Worm (Caenorhabditis elegans) whole organism, L4 larva: ENCODE results near the gene F35H12.1.

Experiments used
- F10B5.3 ChIP-seq: sonication (generic microtip); optimal IDR thresholded peaks from 2 replicates; lab custom pipeline; 2016; ENCODE audit warnings: mild to moderate bottlenecking, missing genetic modification characterization, missing compliant biosample characterization
- F37D6.2 ChIP-seq: sonication (generic microtip); optimal IDR thresholded peaks from 2 replicates; lab custom pipeline; 2016; ENCODE audit warnings: mild to moderate bottlenecking, missing genetic modification characterization, missing compliant biosample characterization
- F49E8.2 ChIP-seq: sonication (generic microtip); optimal IDR thresholded peaks from 2 replicates; lab custom pipeline; 2016; ENCODE audit warnings: missing compliant biosample characterization, mild to moderate bottlenecking, missing genetic modification characterization, borderline replicate concordance
- T26A8.4 ChIP-seq: fragments of 200-800 bp; sonication (Bioruptor generic); IDR thresholded peaks from 2 replicates; pipeline ENCODE4 v1.3.6; 2022; ENCODE audit warnings: missing genetic modification characterization, missing compliant biosample characterization
- Y105C5A.15 ChIP-seq: fragments of 200-800 bp; sonication (Bioruptor generic); IDR thresholded peaks from 2 replicates; pipeline ENCODE4 v1.3.6; 2022; ENCODE audit warnings: missing genetic modification characterization, missing compliant biosample characterization
- Y5F2A.4 ChIP-seq: fragments of 200-800 bp; sonication (Bioruptor generic); optimal IDR thresholded peaks from 2 replicates; lab custom pipeline; 2018; ENCODE audit warnings: mild to moderate bottlenecking, missing genetic modification characterization, missing compliant biosample characterization
- aha-1 ChIP-seq: fragments of 150-350 bp; peaks from one replicate; lab custom pipeline; 2014; ENCODE audit warnings: missing biosample characterization, missing genetic modification characterization
- aly-2 ChIP-seq: sonication (generic microtip); optimal IDR thresholded peaks from 2 replicates; lab custom pipeline; 2018; ENCODE audit warnings: missing biosample characterization, missing genetic modification characterization
- ceh-20 ChIP-seq: fragments of 200-800 bp; sonication (Bioruptor generic); IDR thresholded peaks from 2 replicates; pipeline ENCODE4 v1.3.6; 2022; ENCODE audit warnings: missing genetic modification reagents, missing genetic modification characterization, missing compliant biosample characterization
- ceh-32 ChIP-seq: sonication (generic microtip); optimal IDR thresholded peaks from 2 replicates; lab custom pipeline; 2016; ENCODE audit warnings: mild to moderate bottlenecking, missing genetic modification characterization, missing compliant biosample characterization; ENCODE audit not compliant: poor library complexity
- ceh-44 ChIP-seq: fragments of 200-800 bp; sonication (Bioruptor generic); IDR thresholded peaks from 2 replicates; pipeline ENCODE4 v1.3.6; 2022; ENCODE audit warnings: missing genetic modification reagents, missing genetic modification characterization, missing compliant biosample characterization
- cey-2 ChIP-seq: sonication (generic microtip); optimal IDR thresholded peaks from 3 replicates; lab custom pipeline; 2017; ENCODE audit warnings: missing genetic modification characterization, mild to moderate bottlenecking, missing compliant biosample characterization, antibody characterized with exemption, borderline replicate concordance; ENCODE audit not compliant: insufficient read depth
- daf-16 ChIP-seq, 3 experiments: sonication (generic microtip); optimal IDR thresholded peaks; 2 replicates each; lab custom pipeline; 2016 to 2017; ENCODE audit warnings: missing genetic modification characterization in 3 of 3, missing genetic modification reagents in 3 of 3, mild to moderate bottlenecking in 2 of 3, missing compliant biosample characterization in 2 of 3, missing biosample characterization in 1 of 3, moderate library complexity in 1 of 3
- daf-8 ChIP-seq: fragments of 200-800 bp; sonication (Bioruptor generic); IDR thresholded peaks from 2 replicates; pipeline ENCODE4 v1.3.6; 2022; ENCODE audit warnings: missing genetic modification characterization, missing compliant biosample characterization
- dmd-6 ChIP-seq: fragments of 200-800 bp; sonication (Bioruptor generic); IDR thresholded peaks from 2 replicates; pipeline ENCODE4 v1.3.6; 2022; ENCODE audit warnings: missing genetic modification reagents, missing genetic modification characterization, missing compliant biosample characterization
- dmd-8 ChIP-seq: fragments of 200-800 bp; sonication (Bioruptor generic); IDR thresholded peaks from 2 replicates; pipeline ENCODE4 v1.3.6; 2022; ENCODE audit warnings: missing genetic modification characterization, missing compliant biosample characterization
- dmd-9 ChIP-seq: fragments of 200-800 bp; sonication (Bioruptor generic); IDR thresholded peaks from 2 replicates; pipeline ENCODE4 v1.3.6; 2022; ENCODE audit warnings: missing genetic modification reagents, missing genetic modification characterization, missing compliant biosample characterization
- gei-8 ChIP-seq: fragments of 200-800 bp; sonication (Bioruptor generic); optimal IDR thresholded peaks from 2 replicates; lab custom pipeline; 2018; ENCODE audit warnings: mild to moderate bottlenecking, missing genetic modification characterization, missing compliant biosample characterization
- hif-1 ChIP-seq, 2 experiments: sonication (generic microtip); optimal IDR thresholded peaks; 2 replicates each; lab custom pipeline; 2016 to 2017; ENCODE audit warnings: missing compliant biosample characterization in 2 of 2, missing genetic modification characterization in 2 of 2, missing genetic modification reagents in 2 of 2, missing genotype in 2 of 2, mild to moderate bottlenecking in 1 of 2
- hlh-30 ChIP-seq: sonication (generic microtip); optimal IDR thresholded peaks from 2 replicates; lab custom pipeline; 2017; ENCODE audit warnings: antibody characterized with exemption, mild to moderate bottlenecking, missing genetic modification characterization, missing compliant biosample characterization; ENCODE audit not compliant: insufficient read depth
- hmg-1.1 ChIP-seq: fragments of 200-800 bp; sonication (Bioruptor generic); IDR thresholded peaks from 2 replicates; pipeline ENCODE4 v1.3.6; 2022; ENCODE audit warnings: missing genetic modification reagents, missing genetic modification characterization, missing compliant biosample characterization
- jun-1 ChIP-seq: fragments of 150-350 bp; optimal IDR thresholded peaks from 2 replicates; lab custom pipeline; 2014; ENCODE audit warnings: missing biosample characterization, missing genetic modification reagents, missing genetic modification characterization
- lin-13 ChIP-seq: fragments of 150-350 bp; optimal IDR thresholded peaks from 2 replicates; lab custom pipeline; 2014; ENCODE audit warnings: missing biosample characterization, missing genetic modification reagents, missing genetic modification characterization
- lsy-2 ChIP-seq, 2 experiments: fragments of 150-350 bp in 1 of 2; sonication (generic microtip) in 1 of 2; optimal IDR thresholded peaks; 2 replicates each; lab custom pipeline; 2014 to 2017; ENCODE audit warnings: missing biosample characterization in 2 of 2, missing genetic modification characterization in 2 of 2
- mdl-1 ChIP-seq, 2 experiments: fragments of 150-350 bp in 1 of 2; sonication (generic microtip) in 1 of 2; optimal IDR thresholded peaks; 2 replicates each; lab custom pipeline; 2014 to 2017; ENCODE audit warnings: missing biosample characterization in 2 of 2, missing genetic modification characterization in 2 of 2
- mdt-29 ChIP-seq: fragments of 200-800 bp; sonication (Bioruptor generic); IDR thresholded peaks from 2 replicates; pipeline ENCODE4 v1.3.6; 2022; ENCODE audit warnings: missing genetic modification reagents, missing genetic modification characterization, missing compliant biosample characterization
- mep-1 ChIP-seq: fragments of 150-350 bp; sonication (generic microtip); optimal IDR thresholded peaks from 3 replicates; lab custom pipeline; 2014; ENCODE audit warnings: missing biosample characterization, missing genetic modification characterization
- mxl-2 ChIP-seq: fragments of 200-800 bp; sonication (Bioruptor generic); conservative IDR thresholded peaks from 2 replicates; pipeline ENCODE4 v1.3.6; 2022; ENCODE audit warnings: missing genetic modification reagents, missing genetic modification characterization, missing compliant biosample characterization
- mxl-3 ChIP-seq: fragments of 200-800 bp; sonication (Bioruptor generic); optimal IDR thresholded peaks from 2 replicates; lab custom pipeline; 2018; ENCODE audit warnings: mild to moderate bottlenecking, missing genetic modification characterization, missing compliant biosample characterization
- nhr-102 ChIP-seq: sonication (generic microtip); optimal IDR thresholded peaks from 2 replicates; lab custom pipeline; 2016; ENCODE audit warnings: mild to moderate bottlenecking, missing genetic modification characterization, moderate library complexity, missing compliant biosample characterization
- nhr-11 ChIP-seq: fragments of 150-350 bp; optimal IDR thresholded peaks from 2 replicates; lab custom pipeline; 2014; ENCODE audit warnings: missing biosample characterization, missing genetic modification characterization
- nhr-111 ChIP-seq: fragments of 200-800 bp; sonication (Bioruptor generic); optimal IDR thresholded peaks from 2 replicates; lab custom pipeline; 2018; ENCODE audit warnings: mild to moderate bottlenecking, missing genetic modification characterization, missing compliant biosample characterization
- nhr-25 ChIP-seq: sonication (generic microtip); optimal IDR thresholded peaks from 2 replicates; lab custom pipeline; 2017; ENCODE audit warnings: missing genetic modification characterization, mild to moderate bottlenecking, missing compliant biosample characterization, antibody characterized with exemption, moderate library complexity, borderline replicate concordance; ENCODE audit not compliant: insufficient read depth
- nhr-48 ChIP-seq: sonication (generic microtip); optimal IDR thresholded peaks from 2 replicates; lab custom pipeline; 2016; ENCODE audit warnings: mild to moderate bottlenecking, missing genetic modification characterization, missing compliant biosample characterization
- nhr-77 ChIP-seq: fragments of 150-350 bp; optimal IDR thresholded peaks from 2 replicates; lab custom pipeline; 2014; ENCODE audit warnings: missing biosample characterization, missing genetic modification characterization
- pha-4 ChIP-seq, 2 experiments: fragments of 150-350 bp in 1 of 2; fragments of 200-800 bp in 1 of 2; sonication (Bioruptor generic) in 1 of 2; IDR thresholded peaks in 1 of 2; optimal IDR thresholded peaks in 1 of 2; 2 replicates each; pipeline versions ENCODE4 v1.3.6 to Lab custom; 2014 to 2022; ENCODE audit warnings: missing genetic modification characterization in 2 of 2, missing genetic modification reagents in 2 of 2, missing biosample characterization in 1 of 2, missing compliant biosample characterization in 1 of 2
- pqm-1 ChIP-seq: sonication (generic microtip); optimal IDR thresholded peaks from 2 replicates; lab custom pipeline; 2017; ENCODE audit warnings: missing biosample characterization, missing genetic modification characterization
- rbr-2 ChIP-seq: sonication (generic microtip); optimal IDR thresholded peaks from 2 replicates; lab custom pipeline; 2016; ENCODE audit warnings: missing genotype, missing genetic modification characterization, missing compliant biosample characterization
- set-16 ChIP-seq: fragments of 200-800 bp; sonication (Bioruptor generic); IDR thresholded peaks from 2 replicates; pipeline ENCODE4 v1.3.6; 2022; ENCODE audit warnings: missing genetic modification reagents, missing genetic modification characterization, missing compliant biosample characterization
- tra-1 ChIP-seq: fragments of 200-800 bp; sonication (Bioruptor generic); IDR thresholded peaks from 2 replicates; pipeline ENCODE4 v1.3.6; 2022; ENCODE audit warnings: missing genetic modification reagents, missing genetic modification characterization, missing compliant biosample characterization
- unc-62 ChIP-seq, 3 experiments: fragments of 150-350 bp in 1 of 3; sonication (generic microtip); optimal IDR thresholded peaks in 2 of 3; peaks in 1 of 3; 1 replicate in 1 of 3; 2 replicates in 2 of 3; lab custom pipeline; 2014 to 2017; ENCODE audit warnings: missing biosample characterization in 3 of 3, missing genetic modification characterization in 3 of 3, missing genetic modification reagents in 3 of 3, missing genotype in 1 of 3
- vab-7 ChIP-seq: fragments of 200-800 bp; sonication (Bioruptor generic); IDR thresholded peaks from 2 replicates; pipeline ENCODE4 v1.3.6; 2022; ENCODE audit warnings: missing genetic modification reagents, missing genetic modification characterization, missing compliant biosample characterization
- zip-11 ChIP-seq: fragments of 200-800 bp; sonication (Bioruptor generic); IDR thresholded peaks from 2 replicates; pipeline ENCODE4 v1.3.6; 2022; ENCODE audit warnings: missing genetic modification characterization, missing compliant biosample characterization
- zip-2 ChIP-seq: fragments of 150-350 bp; optimal IDR thresholded peaks from 2 replicates; lab custom pipeline; 2014; ENCODE audit warnings: missing biosample characterization, missing genetic modification characterization
- ztf-11 ChIP-seq: fragments of 150-350 bp; optimal IDR thresholded peaks from 2 replicates; lab custom pipeline; 2014; ENCODE audit warnings: missing biosample characterization, missing genetic modification characterization

F35H12.1 gene

ce11 chrX:915510-915909 is 18.1 kb upstream of the F35H12.1 start, which contains the start of gene sel-12:
TSS of gene sel-12 (plus strand) at chrX:915867.
- TF ChIP-seq daf-16 (GFP tag; optimal IDR thresholded peaks at IDR 0.05; lab: Kevin White, UChicago) (no peak), daf-16 (tag; optimal IDR thresholded peaks at IDR 0.05; lab: Kevin White, UChicago) (peak; percentile 31), hif-1 (tag; optimal IDR thresholded peaks at IDR 0.05; lab: Kevin White, UChicago) (peak in 1 of 2 experiments; percentile 87), F49E8.2 (no peak), hlh-30 (peak; percentile 8), F10B5.3 (tag; lab: Kevin White, UChicago) (no peak), daf-8 (no peak), nhr-25 (tag; lab: Kevin White, UChicago) (no peak), lsy-2 (tag; optimal IDR thresholded peaks at IDR 0.05; lab: Kevin White, UChicago) (peak in 1 of 2 experiments; percentile 25), zip-2 (tag; lab: Kevin White, UChicago) (no peak), vab-7 (GFP tag; lab: Robert Waterston, UW) (no peak), nhr-11 (tag; lab: Kevin White, UChicago) (no peak), aha-1 (peak; percentile 99), nhr-48 (tag; lab: Kevin White, UChicago) (no peak), unc-62 (GFP tag; optimal IDR thresholded peaks at IDR 0.05 in 1 of 2; lab: Kevin White, UChicago) (peak in 1 of 2 experiments; percentile 91), unc-62 (tag; optimal IDR thresholded peaks at IDR 0.05; lab: Kevin White, UChicago) (no peak), rbr-2 (tag; lab: Kevin White, UChicago) (peak; percentile 4)

ce11 chrX:918097-918496 is 15.5 kb upstream of the F35H12.1 start, which contains the start of gene F35H12.5:
TSS of gene F35H12.5 (plus strand) at chrX:918397.
- TF ChIP-seq ztf-11 (tag; lab: Kevin White, UChicago) (no peak), Y5F2A.4 (no peak), daf-16 (GFP tag; optimal IDR thresholded peaks at IDR 0.05; lab: Kevin White, UChicago) (no peak), daf-16 (tag; optimal IDR thresholded peaks at IDR 0.05; lab: Kevin White, UChicago) (no peak), dmd-8 (GFP tag; lab: Robert Waterston, UW) (no peak), mdt-29 (GFP tag; lab: Robert Waterston, UW) (no peak), ceh-44 (GFP tag; lab: Robert Waterston, UW) (no peak), dmd-9 (GFP tag; lab: Robert Waterston, UW) (no peak), F49E8.2 (no peak), tra-1 (no peak), nhr-111 (GFP tag; lab: Kevin White, UChicago) (no peak), T26A8.4 (GFP tag; lab: Robert Waterston, UW) (no peak), jun-1 (tag; lab: Kevin White, UChicago) (no peak), ceh-20 (GFP tag; lab: Robert Waterston, UW) (no peak), nhr-77 (tag; lab: Kevin White, UChicago) (no peak), set-16 (no peak), nhr-102 (tag; lab: Kevin White, UChicago) (no peak), rbr-2 (tag; lab: Kevin White, UChicago) (no peak), unc-62 (GFP tag; optimal IDR thresholded peaks at IDR 0.05 in 1 of 2; lab: Kevin White, UChicago) (no peak), unc-62 (tag; optimal IDR thresholded peaks at IDR 0.05; lab: Kevin White, UChicago) (no peak), hmg-1.1 (no peak), F37D6.2 (tag; lab: Kevin White, UChicago) (no peak)

- TF ChIP-seq dmd-6 = peak; percentile 40; the same call in 1 of the 2 replicates
- TF ChIP-seq pqm-1 (tag; lab: Kevin White, UChicago) = no peak
- TF ChIP-seq ceh-32 (tag; lab: Kevin White, UChicago) = no peak
- no peak for TF ChIP-seq zip-11 (GFP tag; lab: Robert Waterston, UW)
- TF ChIP-seq vab-7 (GFP tag; lab: Robert Waterston, UW) = no peak
- TF ChIP-seq gei-8 (GFP tag; lab: Kevin White, UChicago) = no peak
- TF ChIP-seq lin-13 (GFP tag; lab: Kevin White, UChicago) = peak; percentile 40
- TF ChIP-seq Y105C5A.15 (GFP tag; lab: Robert Waterston, UW) = no peak
- peak; percentile 16 for TF ChIP-seq mxl-3 (GFP tag; lab: Kevin White, UChicago)
- TF ChIP-seq mep-1 = peak; percentile 80
- TF ChIP-seq mxl-2 (GFP tag; lab: Robert Waterston, UW) = no peak
- TF ChIP-seq cey-2 = no peak
- peak; percentile 46 for TF ChIP-seq nhr-77 (tag; lab: Kevin White, UChicago)
- TF ChIP-seq hlh-30 = peak; percentile 91
- no peak for TF ChIP-seq pha-4 (GFP tag; IDR thresholded peaks at IDR 0.05; lab: Robert Waterston, UW)
- TF ChIP-seq pha-4 (tag; optimal IDR thresholded peaks at IDR 0.05; lab: Kevin White, UChicago) = peak; percentile 95
- peak in 1 of 2 experiments; percentile 55 for TF ChIP-seq mdl-1 (tag; optimal IDR thresholded peaks at IDR 0.05; lab: Kevin White, UChicago)
- TF ChIP-seq aly-2 (tag; lab: Kevin White, UChicago) = no peak
Observed at ce11 chrX:924495-925008, 9.1 kb upstream of the F35H12.1 start, which contains the start of the genes pifk-1 and tbc-11. TSS of gene pifk-1 (minus strand) at chrX:924511. TSS of gene tbc-11 (plus strand) at chrX:924958.
